Worm (Caenorhabditis elegans): Measurements from ENCODE around the gene F47D12.7.

ce11 chrIII:6264447-6264846 is 31.4 kb downstream of the F47D12.7 start, which contains the start of gene srg-5:
- TF ChIP-seq cog-1 (tag; optimal IDR thresholded peaks at IDR 0.05) (no peak), klf-2 (GFP tag; conservative IDR thresholded peaks at IDR 0.05) (no peak), ref-1 (GFP tag; conservative IDR thresholded peaks at IDR 0.05) (no peak)

Measured in whole organism, midembryonic.